Worm (Caenorhabditis elegans) whole organism, L2 larva: ENCODE results near the gene let-765.
"Not testable (repeated sequence)": the region's sequence is repeated elsewhere in the genome, so short reads cannot be mapped to it uniquely, and the experiment has no call there.

Source experiments
- R02D3.7 ChIP-seq: fragments of 150-350 bp; optimal IDR thresholded peaks from 2 replicates; lab custom pipeline; 2014; ENCODE audit warnings: missing biosample characterization, missing genetic modification characterization
- aly-2 ChIP-seq: fragments of 150-350 bp; optimal IDR thresholded peaks from 2 replicates; lab custom pipeline; 2014; ENCODE audit warnings: missing biosample characterization, missing genetic modification characterization
- ama-1 ChIP-seq: fragments of 150-350 bp; optimal IDR thresholded peaks from 2 replicates; lab custom pipeline; 2018; ENCODE audit warnings: inconsistent platforms
- elt-3 ChIP-seq: sonication (generic microtip); optimal IDR thresholded peaks from 2 replicates; lab custom pipeline; 2017; ENCODE audit warnings: missing biosample characterization, missing genetic modification characterization
- fos-1 ChIP-seq: fragments of 150-350 bp; optimal IDR thresholded peaks from 2 replicates; lab custom pipeline; 2014; ENCODE audit warnings: missing biosample characterization, missing genetic modification characterization
- lin-11 ChIP-seq: fragments of 150-350 bp; sonication (generic microtip); optimal IDR thresholded peaks from 2 replicates; lab custom pipeline; 2014; ENCODE audit warnings: missing biosample characterization, missing genetic modification characterization, inconsistent platforms, mixed read lengths
- nhr-237 ChIP-seq: fragments of 150-350 bp; optimal IDR thresholded peaks from 2 replicates; lab custom pipeline; 2014; ENCODE audit warnings: missing biosample characterization, missing genetic modification characterization
- nhr-77 ChIP-seq: fragments of 150-350 bp; optimal IDR thresholded peaks from 2 replicates; lab custom pipeline; 2014; ENCODE audit warnings: missing biosample characterization, missing genetic modification characterization
- sem-4 ChIP-seq: fragments of 150-350 bp; optimal IDR thresholded peaks from 2 replicates; lab custom pipeline; 2014; ENCODE audit warnings: missing biosample characterization, missing genetic modification reagents, missing genetic modification characterization
- skn-1 ChIP-seq: sonication (generic microtip); optimal IDR thresholded peaks from 2 replicates; lab custom pipeline; 2017; ENCODE audit warnings: missing biosample characterization, missing genetic modification characterization
- sma-3 ChIP-seq: sonication (generic microtip); optimal IDR thresholded peaks from 2 replicates; lab custom pipeline; 2016; ENCODE audit warnings: missing genetic modification reagents, missing genetic modification characterization, missing compliant biosample characterization
- unc-62 ChIP-seq: fragments of 150-350 bp; optimal IDR thresholded peaks from 2 replicates; lab custom pipeline; 2014; ENCODE audit warnings: missing biosample characterization, missing genetic modification reagents, missing genetic modification characterization
- zag-1 ChIP-seq: fragments of 150-350 bp; optimal IDR thresholded peaks from 2 replicates; lab custom pipeline; 2014; ENCODE audit warnings: missing biosample characterization, missing genetic modification characterization

ce11 chrIII:6551187-6552058 lies 49.5 kb downstream of the let-765 start, which contains the start of gene C09E7.7:
- not testable (repeated sequence) for TF ChIP-seq sem-4 (tag; lab: Kevin White, UChicago); nhr-237 (tag; lab: Kevin White, UChicago); unc-62 (GFP tag; lab: Kevin White, UChicago); nhr-77 (tag; lab: Kevin White, UChicago); ama-1; R02D3.7 (tag; lab: Kevin White, UChicago); aly-2 (tag; lab: Kevin White, UChicago); elt-3; skn-1 (tag; lab: Kevin White, UChicago)
- TF ChIP-seq zag-1 (tag; lab: Kevin White, UChicago) (peak; percentile 7), lin-11 (tag; lab: Kevin White, UChicago) (peak; percentile 31), sma-3 (GFP tag; lab: Kevin White, UChicago) (peak; percentile 72), fos-1 (peak; percentile 16)
